Worm (Caenorhabditis elegans): ENCODE measurements around the gene ZC239.6.

ZC239.6 gene

ce11 chrII:3245836-3246235, 36.4 kb downstream of the ZC239.6 start, which contains the start of gene C17F4.7:
C17F4.7 (minus strand) TSS chrII:3246015.
- TF ChIP-seq zim-3 (tag; optimal IDR thresholded peaks at IDR 0.05) (no peak), tbp1 (GFP tag; optimal IDR thresholded peaks at IDR 0.05) (peak; percentile 21), pbrm-1 (GFP tag; IDR thresholded peaks at IDR 0.05) (0 out of 2 replicates have a peak, but pooled peaks have one; percentile 40), D2030.7 (GFP tag; IDR thresholded peaks at IDR 0.05) (no peak), attf-5 (GFP tag; optimal IDR thresholded peaks at IDR 0.05) (peak; percentile 2), chd-7 (tag; optimal IDR thresholded peaks at IDR 0.05) (no peak), unc-130 (GFP tag; optimal IDR thresholded peaks at IDR 0.05) (no peak), snpc-3.4 (tag; optimal IDR thresholded peaks at IDR 0.05) (no peak), C06A6.2 (GFP tag; conservative IDR thresholded peaks at IDR 0.05) (no peak), F55B11.4 (tag; optimal IDR thresholded peaks at IDR 0.05; ENCODE audit: borderline replicate concordance, insufficient read depth) (no peak), unc-62 (GFP tag; optimal IDR thresholded peaks at IDR 0.05) (peak; percentile 47), egrh-3 (GFP tag; IDR thresholded peaks at IDR 0.05) (no peak), egl-18 (GFP tag; IDR thresholded peaks at IDR 0.05) (no peak), ceh-58 (GFP tag; IDR thresholded peaks at IDR 0.05) (no peak), F57A8.1 (GFP tag; optimal IDR thresholded peaks at IDR 0.05) (no peak), madf-3 (GFP tag; IDR thresholded peaks at IDR 0.05) (no peak), Y79H2A.3 (GFP tag; conservative IDR thresholded peaks at IDR 0.05) (no peak), mcd-1 (GFP tag; IDR thresholded peaks at IDR 0.05) (no peak), ekl-4 (GFP tag; IDR thresholded peaks at IDR 0.05) (no peak), nfyb-1 (GFP tag; IDR thresholded peaks at IDR 0.05) (no peak), K11D2.4 (GFP tag; IDR thresholded peaks at IDR 0.05) (no peak), tlf-1 (GFP tag; optimal IDR thresholded peaks at IDR 0.05) (no peak), hrde-1 (tag; optimal IDR thresholded peaks at IDR 0.05; ENCODE audit: borderline replicate concordance) (no peak), xnd-1 (tag; optimal IDR thresholded peaks at IDR 0.05) (no peak), F49E8.2 (tag; optimal IDR thresholded peaks at IDR 0.05; ENCODE audit: insufficient read depth) (no peak), ceh-27 (GFP tag; optimal IDR thresholded peaks at IDR 0.05) (no peak), lin-40 (tag; optimal IDR thresholded peaks at IDR 0.05) (no peak), C17E4.6 (GFP tag; IDR thresholded peaks at IDR 0.05) (no peak), ceh-79 (tag; optimal IDR thresholded peaks at IDR 0.05) (no peak), B0336.3 (GFP tag; IDR thresholded peaks at IDR 0.05) (0 out of 2 replicates have a peak, but pooled peaks have one; percentile 16), dox-1 (GFP tag; IDR thresholded peaks at IDR 0.05) (peak; percentile 46), aptf-2 (GFP tag; conservative IDR thresholded peaks at IDR 0.05) (no peak), snpc-4 (GFP tag; optimal IDR thresholded peaks at IDR 0.05) (no peak), snpc-4 (tag; optimal IDR thresholded peaks at IDR 0.05) (no peak), B0019.2 (GFP tag; conservative IDR thresholded peaks at IDR 0.05) (no peak), K12H6.12 (tag; optimal IDR thresholded peaks at IDR 0.05) (no peak), fkh-3 (tag; optimal IDR thresholded peaks at IDR 0.05) (no peak), die-1 (tag; optimal IDR thresholded peaks at IDR 0.05) (no peak), cebp-1 (GFP tag; IDR thresholded peaks at IDR 0.05) (no peak), cebp-1 (tag; optimal IDR thresholded peaks at IDR 0.05) (peak; percentile 14), nhr-80 (tag; optimal IDR thresholded peaks at IDR 0.05) (peak; percentile 94), rec-8 (tag; optimal IDR thresholded peaks at IDR 0.05) (no peak), mxl-1 (tag; optimal IDR thresholded peaks at IDR 0.05) (no peak), Y95B8A.8 (GFP tag; IDR thresholded peaks at IDR 0.05) (no peak), him-1 (tag; optimal IDR thresholded peaks at IDR 0.05) (no peak), ets-4 (GFP tag; optimal IDR thresholded peaks at IDR 0.05) (peak; percentile 51), ztf-3 (GFP tag; optimal IDR thresholded peaks at IDR 0.05) (no peak), lir-1 (GFP tag; conservative IDR thresholded peaks at IDR 0.05) (no peak), nhr-90 (tag; optimal IDR thresholded peaks at IDR 0.05) (no peak)
